Worm (Caenorhabditis elegans): ENCODE results near the gene rnh-1.0.

DNA sequence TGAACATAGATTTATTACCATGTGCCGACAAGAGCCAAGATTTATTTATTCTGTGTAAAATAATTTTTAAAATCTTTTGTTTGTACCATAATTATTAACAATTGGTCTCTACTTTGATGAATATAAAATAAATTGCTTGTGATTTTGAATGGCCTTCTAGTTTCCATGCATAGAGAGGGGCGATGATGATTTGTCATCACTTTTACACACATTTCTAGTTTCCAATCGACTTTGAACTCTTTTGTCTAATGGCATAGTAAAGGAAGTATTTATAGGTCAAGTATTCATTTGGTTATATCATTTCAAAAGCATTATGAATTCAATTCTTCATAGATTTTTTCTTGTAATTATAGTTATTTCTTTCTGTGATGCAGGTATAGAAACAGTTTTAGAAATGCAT is 8.5 kb downstream of the rnh-1.0 start, which contains the start of gene F59A6.10:
- TF ChIP-seq nhr-77 (tag; optimal IDR thresholded peaks at IDR 0.05) (no peak), skn-1 (tag; optimal IDR thresholded peaks at IDR 0.05) (no peak), ces-1 (GFP tag; optimal IDR thresholded peaks at IDR 0.05) (no peak), saeg-2 (GFP tag; IDR thresholded peaks at IDR 0.05) (no peak), hmg-1.1 (GFP tag; IDR thresholded peaks at IDR 0.05) (no peak), mdl-1 (tag; optimal IDR thresholded peaks at IDR 0.05) (no peak)
